Worm (Caenorhabditis elegans): ENCODE measurements around the gene F14D2.8.

The F14D2.8 gene

DNA sequence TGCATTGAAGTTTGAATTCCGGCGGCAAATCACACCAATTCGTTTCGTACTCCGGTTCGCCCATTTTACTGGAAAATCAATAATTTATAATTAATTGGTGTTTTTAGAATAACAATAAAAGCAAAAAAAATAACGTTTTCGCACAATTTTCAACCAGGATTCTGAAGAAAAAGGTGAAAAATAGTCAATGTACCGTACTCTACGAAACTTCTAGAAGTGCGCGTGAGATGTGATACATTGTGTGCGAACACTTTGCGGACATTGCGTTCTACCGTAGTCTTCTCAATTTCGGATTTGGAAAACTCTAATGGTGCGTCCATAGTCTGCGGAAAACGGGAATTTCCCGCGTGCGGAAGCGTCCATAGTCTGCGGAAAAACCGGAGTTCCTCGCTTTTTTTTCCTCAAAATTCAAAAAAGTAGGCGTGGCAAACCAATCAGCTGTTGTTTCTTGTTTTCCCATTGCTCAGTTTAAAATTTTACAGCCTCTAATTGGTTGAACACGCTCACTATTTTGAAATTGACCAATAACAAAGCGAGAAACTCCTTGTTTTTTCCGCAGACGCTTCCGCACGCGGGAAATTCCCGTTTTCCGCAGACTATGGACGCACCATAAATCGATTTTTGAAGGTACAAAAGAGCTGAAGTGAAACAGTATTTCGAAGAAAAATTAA is 1.6 kb downstream of the F14D2.8 start, which contains the start of the genes F14D2.14 and bath-29:
F14D2.14 (minus strand) TSS at position 51 of the 671 bp plus-strand sequence.
bath-29 (plus strand) TSS at position 621 of the 671 bp plus-strand sequence.
- TF ChIP-seq unc-39 (tag; optimal IDR thresholded peaks at IDR 0.05) (no peak), sem-2 (GFP tag; optimal IDR thresholded peaks at IDR 0.05) (no peak), sptf-1 (tag; optimal IDR thresholded peaks at IDR 0.05) (no peak), ham-2 (GFP tag; optimal IDR thresholded peaks at IDR 0.05) (no peak), elt-3 (tag; optimal IDR thresholded peaks at IDR 0.05) (no peak), elt-1 (tag; optimal IDR thresholded peaks at IDR 0.05; ENCODE audit: borderline replicate concordance, insufficient read depth) (no peak), snpc-4 (tag; optimal IDR thresholded peaks at IDR 0.05) (no peak), lin-32 (GFP tag; optimal IDR thresholded peaks at IDR 0.05) (no peak), nhr-28 (tag; optimal IDR thresholded peaks at IDR 0.05) (no peak), nhr-2 (tag; optimal IDR thresholded peaks at IDR 0.05) (no peak), pha-4 (tag; optimal IDR thresholded peaks at IDR 0.05) (no peak), ceh-39 (tag; optimal IDR thresholded peaks at IDR 0.05) (no peak), tbx-8 (GFP tag; optimal IDR thresholded peaks at IDR 0.05) (no peak), ztf-11 (tag; optimal IDR thresholded peaks at IDR 0.05) (no peak), drap-1 (GFP tag; optimal IDR thresholded peaks at IDR 0.05) (no peak)

DNA sequence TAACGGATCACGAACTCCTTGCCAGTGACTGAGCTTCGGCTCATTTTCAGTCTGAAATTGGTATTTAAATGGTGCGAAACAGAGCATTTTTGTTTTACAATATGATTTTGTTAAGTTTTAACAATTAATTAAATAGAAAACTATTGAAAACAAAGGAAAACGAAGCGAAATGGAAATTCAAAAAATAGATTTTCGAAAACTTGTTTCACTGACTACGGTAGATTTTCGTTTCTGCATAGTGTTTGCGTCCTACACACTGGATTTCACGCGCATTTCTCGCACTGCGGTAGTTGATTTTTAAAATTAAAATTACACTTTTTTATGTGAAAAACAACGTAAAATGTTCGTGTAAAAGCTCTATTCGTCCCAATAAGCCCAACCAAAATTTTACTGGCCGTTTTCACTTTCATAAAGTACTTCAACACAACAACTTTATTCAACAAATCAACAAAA is 3.3 kb downstream of the F14D2.8 start, which contains the start of gene bath-30:
bath-30 (minus strand) TSS at position 51 of the 453 bp plus-strand sequence.
- no peak for TF ChIP-seq elt-3 (tag; optimal IDR thresholded peaks at IDR 0.05)
- no peak for TF ChIP-seq ceh-43 (GFP tag; optimal IDR thresholded peaks at IDR 0.05)
- TF ChIP-seq nhr-28 (tag; optimal IDR thresholded peaks at IDR 0.05), result no peak
- no peak for TF ChIP-seq unc-62 (GFP tag; optimal IDR thresholded peaks at IDR 0.05)
- no peak for TF ChIP-seq bed-3 (GFP tag; optimal IDR thresholded peaks at IDR 0.05)
- TF ChIP-seq elt-1 (tag; optimal IDR thresholded peaks at IDR 0.05; ENCODE audit: borderline replicate concordance, insufficient read depth), result no peak
- no peak for TF ChIP-seq ceh-83 (GFP tag; optimal IDR thresholded peaks at IDR 0.05)
- TF ChIP-seq mab-5 (tag; optimal IDR thresholded peaks at IDR 0.05), result no peak

DNA sequence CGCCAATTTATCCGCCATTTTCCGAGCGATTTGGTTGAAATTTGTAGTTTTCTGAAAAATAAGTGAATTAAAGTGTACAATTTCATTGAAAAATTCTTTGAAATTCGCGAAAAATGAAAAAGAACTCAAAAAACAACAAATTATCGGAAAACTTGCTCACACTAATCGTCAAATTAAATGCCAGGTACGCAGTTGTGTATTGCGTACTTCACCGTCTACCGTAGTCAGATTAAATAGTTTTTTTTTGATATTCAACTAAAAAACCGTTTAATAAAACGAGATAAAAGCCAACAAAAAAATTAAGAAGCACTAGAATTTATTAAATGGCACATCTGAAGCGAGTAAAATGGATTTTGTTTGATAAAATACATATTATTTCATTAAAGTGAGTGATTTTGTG is 4.8 kb downstream of the F14D2.8 start, which contains the start of gene bath-28:
bath-28 (minus strand) TSS at position 51 of the 400 bp plus-strand sequence.
- no peak for TF ChIP-seq ceh-43 (GFP tag; optimal IDR thresholded peaks at IDR 0.05)
- TF ChIP-seq lsy-2 (tag; optimal IDR thresholded peaks at IDR 0.05), result no peak
- no peak for TF ChIP-seq cnd-1 (tag; optimal IDR thresholded peaks at IDR 0.05)
- TF ChIP-seq ztf-11 (tag; optimal IDR thresholded peaks at IDR 0.05), result no peak
- no peak for TF ChIP-seq unc-39 (tag; optimal IDR thresholded peaks at IDR 0.05)
- TF ChIP-seq mab-5 (tag; optimal IDR thresholded peaks at IDR 0.05), result no peak
- TF ChIP-seq hlh-1 (tag; optimal IDR thresholded peaks at IDR 0.05), result no peak
- no peak for TF ChIP-seq nhr-28 (tag; optimal IDR thresholded peaks at IDR 0.05)
- no peak for TF ChIP-seq sptf-1 (tag; optimal IDR thresholded peaks at IDR 0.05)
- no peak for TF ChIP-seq lin-13 (tag; optimal IDR thresholded peaks at IDR 0.05)
- TF ChIP-seq elt-3 (tag; optimal IDR thresholded peaks at IDR 0.05), result no peak
- TF ChIP-seq zip-8 (tag; optimal IDR thresholded peaks at IDR 0.05), result no peak
- no peak for TF ChIP-seq ceh-39 (tag; optimal IDR thresholded peaks at IDR 0.05)
- TF ChIP-seq blmp-1 (tag; optimal IDR thresholded peaks at IDR 0.05), result no peak
- TF ChIP-seq nhr-12 (tag; optimal IDR thresholded peaks at IDR 0.05), result no peak
- no peak for TF ChIP-seq bed-3 (GFP tag; optimal IDR thresholded peaks at IDR 0.05)

DNA sequence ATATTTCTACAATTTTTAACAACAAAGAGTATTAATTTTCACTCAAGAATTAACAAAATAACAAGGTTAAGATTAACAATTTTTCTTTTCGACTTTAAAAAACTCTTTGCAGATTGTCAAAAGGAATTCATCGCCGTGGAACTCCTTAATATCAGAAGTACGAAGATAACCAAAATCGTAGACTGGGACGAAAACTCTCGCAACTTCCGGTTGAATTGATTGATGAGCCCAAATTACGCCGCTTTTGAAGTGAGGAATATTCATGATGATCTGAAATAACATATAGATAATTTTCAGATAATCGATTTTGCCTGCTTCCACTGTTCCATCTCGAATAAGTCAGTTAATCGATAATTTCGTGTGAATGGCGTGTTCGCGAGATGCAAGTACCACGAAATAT is 6.0 kb downstream of the F14D2.8 start, which contains the start of gene F14D2.15:
F14D2.15 (minus strand) TSS at position 101 of the 400 bp plus-strand sequence.
- TF ChIP-seq tbx-8 (GFP tag; optimal IDR thresholded peaks at IDR 0.05) (no peak), ceh-39 (tag; optimal IDR thresholded peaks at IDR 0.05) (no peak), nhr-12 (tag; optimal IDR thresholded peaks at IDR 0.05) (no peak)

DNA sequence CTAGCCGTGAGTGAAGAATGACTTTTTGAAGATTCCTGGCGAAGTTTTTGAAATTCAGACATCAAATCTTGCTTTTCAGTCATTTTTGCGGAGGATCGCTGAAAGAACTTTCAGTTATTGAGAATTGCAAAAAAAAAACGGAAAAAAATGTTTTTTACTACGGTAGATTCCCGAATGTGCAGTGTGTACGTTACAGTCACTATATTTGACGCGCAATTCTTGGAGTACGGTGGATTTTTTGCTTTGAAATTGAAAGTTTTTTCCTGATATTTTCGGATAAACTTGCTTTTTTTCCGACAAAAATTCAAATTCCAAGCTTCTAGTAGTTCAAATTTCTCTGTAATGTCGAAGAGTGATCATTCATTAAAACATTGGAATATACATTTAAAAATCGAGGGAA is 7.7 kb downstream of the F14D2.8 start, which contains the start of gene F14D2.11:
F14D2.11 (minus strand) TSS at position 101 of the 400 bp plus-strand sequence.
- TF ChIP-seq sptf-1 (tag; optimal IDR thresholded peaks at IDR 0.05) (no peak), ztf-11 (tag; optimal IDR thresholded peaks at IDR 0.05) (no peak), sem-2 (GFP tag; optimal IDR thresholded peaks at IDR 0.05) (no peak)

DNA sequence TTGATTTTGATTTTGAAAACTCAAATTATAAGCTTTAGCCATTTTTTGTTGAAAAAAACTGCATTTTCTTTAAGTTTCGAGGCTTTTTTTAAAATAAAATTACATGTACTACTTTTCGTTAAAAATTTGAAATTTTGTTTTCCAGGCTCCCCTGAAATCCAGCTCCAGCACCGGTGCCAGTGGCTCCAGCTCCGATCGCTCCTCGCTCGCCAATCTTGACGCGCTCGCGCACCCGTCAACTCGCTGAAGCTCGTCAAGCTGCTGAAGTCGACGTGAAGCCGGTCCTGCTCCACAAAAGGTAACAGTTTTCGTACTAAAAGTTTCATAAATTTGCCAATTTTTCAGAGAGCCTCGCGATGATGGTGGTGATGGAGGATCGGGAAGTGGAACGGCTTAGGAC is 8.9 kb downstream of the F14D2.8 start:
- TF ChIP-seq blmp-1 (tag; optimal IDR thresholded peaks at IDR 0.05) (no peak), drap-1 (GFP tag; optimal IDR thresholded peaks at IDR 0.05) (no peak), ztf-11 (tag; optimal IDR thresholded peaks at IDR 0.05) (no peak), unc-120 (tag; optimal IDR thresholded peaks at IDR 0.05; ENCODE audit: poor library complexity, severe bottlenecking) (no peak), hlh-1 (tag; optimal IDR thresholded peaks at IDR 0.05) (no peak), sptf-1 (tag; optimal IDR thresholded peaks at IDR 0.05) (no peak), mep-1 (tag; optimal IDR thresholded peaks at IDR 0.05) (no peak), nhr-28 (tag; optimal IDR thresholded peaks at IDR 0.05) (no peak), sem-2 (GFP tag; optimal IDR thresholded peaks at IDR 0.05) (no peak), mab-5 (tag; optimal IDR thresholded peaks at IDR 0.05) (no peak), snpc-4 (tag; optimal IDR thresholded peaks at IDR 0.05) (no peak), nhr-76 (tag; optimal IDR thresholded peaks at IDR 0.05) (no peak), ceh-83 (GFP tag; optimal IDR thresholded peaks at IDR 0.05) (no peak), lin-32 (GFP tag; optimal IDR thresholded peaks at IDR 0.05) (no peak), lin-13 (tag; optimal IDR thresholded peaks at IDR 0.05) (no peak)

Measured in whole organism, mixed stage, embryonic.